Worm (Caenorhabditis elegans): ENCODE measurements around the gene C34D4.3.

DNA sequence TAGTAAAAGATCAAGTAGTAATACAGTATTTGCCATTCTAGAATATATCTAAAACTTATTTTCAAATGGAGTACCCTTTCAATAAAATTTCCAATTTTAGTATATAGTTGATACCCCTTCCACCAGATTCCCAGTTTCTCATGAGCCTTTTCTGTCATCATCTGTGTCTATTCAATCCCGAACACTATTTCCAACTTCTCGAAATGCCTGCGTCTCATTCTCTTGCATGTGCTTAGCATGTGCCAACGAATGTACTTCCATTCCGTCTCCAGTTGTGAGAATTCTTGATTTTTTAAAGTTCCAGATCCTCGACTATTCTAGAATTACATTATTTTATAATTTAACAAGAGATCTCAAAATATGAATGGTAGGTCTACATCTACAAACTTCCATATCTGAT is 13.1 kb downstream of the C34D4.3 start, which contains the start of gene C42D4.18:
- TF ChIP-seq nhr-77 (tag; optimal IDR thresholded peaks at IDR 0.05) (no peak), ama-1 (optimal IDR thresholded peaks at IDR 0.05) (no peak), mdl-1 (tag; optimal IDR thresholded peaks at IDR 0.05) (peak in 1 of 2 experiments; percentile 29), nhr-28 (tag; optimal IDR thresholded peaks at IDR 0.05) (no peak), pqm-1 (tag; optimal IDR thresholded peaks at IDR 0.05) (no peak), snpc-4 (tag; optimal IDR thresholded peaks at IDR 0.05) (no peak)
